Fruit fly (Drosophila melanogaster): Measurements from ENCODE around the gene CG43102.

The CG43102 gene

DNA sequence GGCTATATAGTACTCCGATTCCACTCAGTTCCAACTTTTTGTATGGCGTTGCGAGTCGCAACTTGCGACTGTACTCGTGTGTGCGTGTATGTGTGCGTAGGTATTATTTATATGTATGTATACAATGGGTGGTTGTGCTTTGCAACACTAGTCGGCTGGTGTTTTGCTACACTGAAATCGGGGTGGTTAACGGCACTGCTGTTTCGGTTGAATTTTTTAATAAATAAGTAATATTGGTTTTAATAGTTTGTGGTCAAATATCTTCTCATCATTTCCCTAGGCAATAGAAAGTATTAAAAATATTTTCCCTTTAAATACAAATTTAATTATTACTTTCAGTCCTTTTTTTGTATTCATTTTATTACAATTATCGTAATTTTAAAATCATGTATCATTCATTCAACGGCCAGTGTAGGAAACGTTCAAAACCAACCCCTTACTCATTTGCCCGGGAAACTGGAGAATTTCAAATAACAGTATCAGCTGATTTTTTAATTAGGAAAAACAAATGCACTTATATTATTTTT is 4.0 kb upstream of the CG43102 start, which contains the start of gene CG7379 (continued):
- TF ChIP-seq TFAM (GFP tag; optimal IDR thresholded peaks at IDR 0.05): no peak
- peak; percentile 51 for TF ChIP-seq CG13123 (GFP tag; optimal IDR thresholded peaks at IDR 0.05)
- peak; percentile 94 for TF ChIP-seq zfh2 (GFP tag; optimal IDR thresholded peaks at IDR 0.05)
- peak; percentile 57 for TF ChIP-seq CG15011 (GFP tag; optimal IDR thresholded peaks at IDR 0.05)
- no peak for TF ChIP-seq CG11696 (GFP tag; IDR thresholded peaks at IDR 0.05)
- no peak for TF ChIP-seq oc (tag; optimal IDR thresholded peaks at IDR 0.05)
- peak; percentile 70 for TF ChIP-seq CG15601 (tag; optimal IDR thresholded peaks at IDR 0.05)
- TF ChIP-seq Sry-β (GFP tag; optimal IDR thresholded peaks at IDR 0.05): no peak
- TF ChIP-seq wek (GFP tag; optimal IDR thresholded peaks at IDR 0.05): no peak
- peak; percentile 40 for TF ChIP-seq disco-r (GFP tag; optimal IDR thresholded peaks at IDR 0.05)
- TF ChIP-seq mld (GFP tag; IDR thresholded peaks at IDR 0.05; ENCODE audit: partially characterized antibody): no peak
- TF ChIP-seq crp (GFP tag; optimal IDR thresholded peaks at IDR 0.05): peak in 1 of 2 experiments; percentile 76
- TF ChIP-seq CG10366 (GFP tag; IDR thresholded peaks at IDR 0.05): peak; percentile 73
- peak; percentile 7 for TF ChIP-seq tap (tag; optimal IDR thresholded peaks at IDR 0.05)
- TF ChIP-seq Stat92E (GFP tag; optimal IDR thresholded peaks at IDR 0.05): no peak
- peak; percentile 17 for TF ChIP-seq odd (GFP tag; optimal IDR thresholded peaks at IDR 0.05)
- TF ChIP-seq chm (GFP tag; IDR thresholded peaks at IDR 0.05): no peak; the same call in 1 of the 2 replicates
- peak; percentile 60 for TF ChIP-seq BtbVII (GFP tag; optimal IDR thresholded peaks at IDR 0.05)
- peak; percentile 44 for TF ChIP-seq ATbp (GFP tag; optimal IDR thresholded peaks at IDR 0.05)
- peak; percentile 79 for TF ChIP-seq CG18619 (GFP tag; optimal IDR thresholded peaks at IDR 0.05)
- peak; percentile 81 for TF ChIP-seq Max (GFP tag; optimal IDR thresholded peaks at IDR 0.05)
- TF ChIP-seq jumu (GFP tag; optimal IDR thresholded peaks at IDR 0.05): peak; percentile 80
- peak; percentile 50; the same call in 2 of the 3 replicates for TF ChIP-seq Mrtf (GFP tag; IDR thresholded peaks at IDR 0.05)
- no peak for TF ChIP-seq ap (GFP tag; IDR thresholded peaks at IDR 0.05)
- peak; percentile 41 for TF ChIP-seq CG7271 (tag; optimal IDR thresholded peaks at IDR 0.05)
- TF ChIP-seq ham (GFP tag; IDR thresholded peaks at IDR 0.05): no peak
- TF ChIP-seq CG6654 (GFP tag; optimal IDR thresholded peaks at IDR 0.05): peak; percentile 59
- peak; percentile 82 for TF ChIP-seq pzg (GFP tag; optimal IDR thresholded peaks at IDR 0.05)
- peak; percentile 61; the same call in 1 of the 2 replicates for TF ChIP-seq Rx (GFP tag; IDR thresholded peaks at IDR 0.05)
- no peak for TF ChIP-seq abd-A (tag; optimal IDR thresholded peaks at IDR 0.05)
- peak; percentile 91 for TF ChIP-seq ind (GFP tag; optimal IDR thresholded peaks at IDR 0.05)
- no peak for TF ChIP-seq gsb-n (tag; optimal IDR thresholded peaks at IDR 0.05)
- TF ChIP-seq Camta (GFP tag; optimal IDR thresholded peaks at IDR 0.05): peak; percentile 77
- peak; percentile 80 for TF ChIP-seq CG2678 (tag; optimal IDR thresholded peaks at IDR 0.05)
- no peak for TF ChIP-seq yki (optimal IDR thresholded peaks at IDR 0.05)
- TF ChIP-seq D19A (tag; optimal IDR thresholded peaks at IDR 0.05): peak; percentile 42
- peak; percentile 78 for TF ChIP-seq CG18764 (GFP tag; optimal IDR thresholded peaks at IDR 0.05)
- TF ChIP-seq Hmr (GFP tag; optimal IDR thresholded peaks at IDR 0.05): peak; percentile 91
- TF ChIP-seq lov (optimal IDR thresholded peaks at IDR 0.05): no peak
- TF ChIP-seq lov (GFP tag; IDR thresholded peaks at IDR 0.05): peak; percentile 43; the same call in 1 of the 3 replicates
- TF ChIP-seq fd64A (GFP tag; optimal IDR thresholded peaks at IDR 0.05): no peak
- TF ChIP-seq fu2 (GFP tag; optimal IDR thresholded peaks at IDR 0.05): peak; percentile 91
- peak; percentile 62 for TF ChIP-seq Six4 (GFP tag; optimal IDR thresholded peaks at IDR 0.05)
- no peak for TF ChIP-seq ato (GFP tag; IDR thresholded peaks at IDR 0.05; ENCODE audit: partially characterized antibody)
- peak; percentile 89 for TF ChIP-seq CG12155 (GFP tag; optimal IDR thresholded peaks at IDR 0.05)
- TF ChIP-seq Dip3 (GFP tag; optimal IDR thresholded peaks at IDR 0.05): peak; percentile 93
- peak; percentile 77 for TF ChIP-seq CHES-1-like (GFP tag; optimal IDR thresholded peaks at IDR 0.05)

Data from whole organism, embryonic.